Worm (Caenorhabditis elegans): ENCODE measurements around the gene Y11D7A.10.
A peak's percentile ranks its signal among the peaks of the same experiment; 100 is the strongest.

The Y11D7A.10 gene

ce11 chrIV:9259687-9260086 lies at the start of gene Y11D7A.10:
Y11D7A.10 (minus strand) TSS chrIV:9259768.
- TF ChIP-seq skn-1 (tag; optimal IDR thresholded peaks at IDR 0.05) (peak; percentile 87), egl-5 (tag; optimal IDR thresholded peaks at IDR 0.05) (no peak)

- TF ChIP-seq mdl-1 (tag; optimal IDR thresholded peaks at IDR 0.05) (no peak), fkh-10 (GFP tag; optimal IDR thresholded peaks at IDR 0.05) (no peak), ceh-9 (tag; optimal IDR thresholded peaks at IDR 0.05) (no peak), ceh-82 (tag; optimal IDR thresholded peaks at IDR 0.05) (no peak), aly-2 (tag; optimal IDR thresholded peaks at IDR 0.05) (no peak), jun-1 (tag; optimal IDR thresholded peaks at IDR 0.05) (no peak), hmg-11 (tag; optimal IDR thresholded peaks at IDR 0.05) (no peak), ztf-4 (tag; optimal IDR thresholded peaks at IDR 0.05) (no peak), R02D3.7 (tag; optimal IDR thresholded peaks at IDR 0.05) (no peak), pha-4 (tag; optimal IDR thresholded peaks at IDR 0.05) (no peak), tbx-2 (tag; optimal IDR thresholded peaks at IDR 0.05) (no peak), egl-27 (tag; optimal IDR thresholded peaks at IDR 0.05) (no peak), sea-2 (GFP tag; optimal IDR thresholded peaks at IDR 0.05) (no peak), nhr-237 (tag; optimal IDR thresholded peaks at IDR 0.05) (no peak), pqm-1 (tag; optimal IDR thresholded peaks at IDR 0.05) (no peak)
Observed at ce11 chrIV:9308975-9309374, 49.4 kb upstream of the Y11D7A.10 start, which contains the start of gene F49C12.6. F49C12.6 (minus strand) TSS chrIV:9309075.

DNA sequence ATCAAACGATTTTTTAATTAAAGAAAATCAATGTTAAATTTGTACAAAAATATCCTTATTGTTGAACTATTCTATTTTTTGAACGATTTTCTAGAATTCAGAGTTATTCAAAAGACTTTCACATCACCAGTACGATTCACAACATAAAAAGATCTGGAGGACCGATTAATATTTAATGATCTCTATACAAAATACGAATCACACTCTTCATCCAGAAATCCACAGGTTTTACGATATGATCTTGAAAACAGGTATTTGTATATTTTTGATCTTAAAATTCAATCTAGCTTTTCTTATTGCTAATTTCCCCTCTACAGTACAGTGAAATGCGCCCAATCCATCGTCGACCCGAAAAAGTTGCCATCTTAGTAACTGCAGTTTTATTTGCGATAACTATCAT lies 45.0 kb upstream of the Y11D7A.10 start, which contains the start of gene F49C12.5:
F49C12.5 (plus strand) TSS at position 301 of the 400 bp plus-strand sequence.
- no peak for TF ChIP-seq lin-39 (tag; optimal IDR thresholded peaks at IDR 0.05)
- TF ChIP-seq nhr-237 (tag; optimal IDR thresholded peaks at IDR 0.05): no peak
- TF ChIP-seq fkh-10 (GFP tag; optimal IDR thresholded peaks at IDR 0.05): no peak
- no peak for TF ChIP-seq eor-1 (tag; optimal IDR thresholded peaks at IDR 0.05)
- no peak for TF ChIP-seq lsy-12 (tag; optimal IDR thresholded peaks at IDR 0.05)

- no peak for TF ChIP-seq fkh-10 (GFP tag; optimal IDR thresholded peaks at IDR 0.05)
- no peak for TF ChIP-seq nhr-25 (tag; optimal IDR thresholded peaks at IDR 0.05)
- TF ChIP-seq skn-1 (tag; optimal IDR thresholded peaks at IDR 0.05): no peak
- TF ChIP-seq mdl-1 (tag; optimal IDR thresholded peaks at IDR 0.05): no peak
Observed at ce11 chrIV:9303994-9304393, 44.4 kb upstream of the Y11D7A.10 start, which contains the start of gene F49C12.4. F49C12.4 (minus strand) TSS chrIV:9304094.

ce11 chrIV:9300127-9300526 lies 40.6 kb upstream of the Y11D7A.10 start, which contains the start of gene F49C12.3:
F49C12.3 (plus strand) TSS chrIV:9300427.
- TF ChIP-seq nhr-77 (tag; optimal IDR thresholded peaks at IDR 0.05) (no peak), pha-4 (tag; optimal IDR thresholded peaks at IDR 0.05) (no peak), ztf-11 (tag; optimal IDR thresholded peaks at IDR 0.05) (no peak), ZK546.5 (tag; optimal IDR thresholded peaks at IDR 0.05) (no peak), lin-15B (tag; optimal IDR thresholded peaks at IDR 0.05) (no peak), unc-39 (tag; optimal IDR thresholded peaks at IDR 0.05) (no peak), nhr-28 (tag; optimal IDR thresholded peaks at IDR 0.05) (no peak), lin-39 (tag; optimal IDR thresholded peaks at IDR 0.05) (no peak), ztf-4 (tag; optimal IDR thresholded peaks at IDR 0.05) (no peak), ceh-28 (tag; optimal IDR thresholded peaks at IDR 0.05) (no peak), sea-2 (GFP tag; optimal IDR thresholded peaks at IDR 0.05) (no peak), fkh-10 (GFP tag; optimal IDR thresholded peaks at IDR 0.05) (no peak), mml-1 (tag; optimal IDR thresholded peaks at IDR 0.05) (no peak), egl-27 (tag; optimal IDR thresholded peaks at IDR 0.05) (no peak), aly-2 (tag; optimal IDR thresholded peaks at IDR 0.05) (no peak), tbx-2 (tag; optimal IDR thresholded peaks at IDR 0.05) (no peak), nhr-76 (tag; optimal IDR thresholded peaks at IDR 0.05) (no peak), egl-5 (tag; optimal IDR thresholded peaks at IDR 0.05) (no peak)

ce11 chrIV:9299145-9299544 lies 39.6 kb upstream of the Y11D7A.10 start, which contains the start of gene F49C12.2:
F49C12.2 (minus strand) TSS chrIV:9299245.
- TF ChIP-seq nhr-23 (tag; optimal IDR thresholded peaks at IDR 0.05) (no peak), aly-2 (tag; optimal IDR thresholded peaks at IDR 0.05) (no peak), nhr-12 (tag; optimal IDR thresholded peaks at IDR 0.05) (no peak), fos-1 (tag; optimal IDR thresholded peaks at IDR 0.05) (no peak)

All from whole organism, L3 larva.